Fruit fly (Drosophila melanogaster) Kc167 (cell line): ENCODE data around the gene Rassf.

ENCODE experiments used
- Myc ChIP-seq: fragments of >200 bp; optimal IDR thresholded peaks from 2 replicates; lab custom pipeline; 2017; ENCODE audit warnings: missing external identifiers
- h ChIP-seq: fragments of >200 bp; optimal IDR thresholded peaks from 3 replicates; lab custom pipeline; 2018; ENCODE audit warnings: missing external identifiers
- insv ChIP-seq: fragments of >200 bp; optimal IDR thresholded peaks from 3 replicates; lab custom pipeline; 2018; ENCODE audit warnings: missing external identifiers
- psq ChIP-seq: fragments of >200 bp; optimal IDR thresholded peaks from 2 replicates; lab custom pipeline; 2017; ENCODE audit warnings: missing external identifiers
- ttk ChIP-seq: sonication (Bioruptor generic); optimal IDR thresholded peaks from 2 replicates; lab custom pipeline; 2017; ENCODE audit warnings: missing external identifiers

dm6 chr3R:23099233-23099632, 18.5 kb downstream of the Rassf start, which contains the start of gene CG6738:
- TF ChIP-seq psq (lab: Kevin White, UChicago) (no peak), ttk (lab: Kevin White, UChicago) (no peak), Myc (lab: Kevin White, UChicago) (no peak), insv (lab: Kevin White, UChicago) (no peak), h (lab: Kevin White, UChicago) (no peak)
